Fruit fly (Drosophila melanogaster): ENCODE measurements around the gene CG34250.
A peak's percentile ranks its signal among the peaks of the same experiment; 100 is the strongest.

The CG34250 gene

dm6 chr3L:17486794-17487726 lies 11.0 kb downstream of the CG34250 start, which contains the start of gene Oatp74D (continued):
- TF ChIP-seq CG14710 (tag; optimal IDR thresholded peaks at IDR 0.05) (peak; percentile 32), CG7928 (GFP tag; optimal IDR thresholded peaks at IDR 0.05) (no peak), luna (GFP tag; optimal IDR thresholded peaks at IDR 0.05) (no peak), HmgD (GFP tag; optimal IDR thresholded peaks at IDR 0.05) (peak; percentile 40), CG11723 (GFP tag; optimal IDR thresholded peaks at IDR 0.05) (peak; percentile 53), Mrtf (GFP tag; IDR thresholded peaks at IDR 0.05) (no peak), Nf-YC (tag; optimal IDR thresholded peaks at IDR 0.05) (peak; percentile 68), seq (GFP tag; IDR thresholded peaks at IDR 0.05) (no peak; the same call in 1 of the 2 replicates), disco-r (GFP tag; optimal IDR thresholded peaks at IDR 0.05) (no peak), CG12769 (tag; optimal IDR thresholded peaks at IDR 0.05) (peak; percentile 77), al (GFP tag; IDR thresholded peaks at IDR 0.05) (no peak), Hr39 (optimal IDR thresholded peaks at IDR 0.05) (no peak), CG30431 (GFP tag; optimal IDR thresholded peaks at IDR 0.05) (no peak), btn (GFP tag; optimal IDR thresholded peaks at IDR 0.05) (no peak), CG7357 (GFP tag; IDR thresholded peaks at IDR 0.05) (no peak), Blimp-1 (GFP tag; optimal IDR thresholded peaks at IDR 0.05) (peak; percentile 33), CG9932 (GFP tag; IDR thresholded peaks at IDR 0.05) (peak; percentile 58), crol (GFP tag; IDR thresholded peaks at IDR 0.05) (peak; percentile 47; the same call in 1 of the 2 replicates), E2f2 (GFP tag; IDR thresholded peaks at IDR 0.05) (peak; percentile 37; the same call in 1 of the 2 replicates), CG1602 (GFP tag; optimal IDR thresholded peaks at IDR 0.05) (no peak), HHEX (GFP tag; optimal IDR thresholded peaks at IDR 0.05) (peak; percentile 28), HmgZ (tag; optimal IDR thresholded peaks at IDR 0.05) (peak; percentile 69), ind (GFP tag; optimal IDR thresholded peaks at IDR 0.05) (peak; percentile 40), cg (GFP tag; optimal IDR thresholded peaks at IDR 0.05) (peak; percentile 99), CHES-1-like (GFP tag; optimal IDR thresholded peaks at IDR 0.05) (peak; percentile 33), CG14441 (GFP tag; IDR thresholded peaks at IDR 0.05) (0 out of 2 replicates have a peak, but pooled peaks have one; percentile 11), Neu2 (GFP tag; optimal IDR thresholded peaks at IDR 0.05; ENCODE audit: borderline replicate concordance) (no peak), Hr51 (GFP tag; optimal IDR thresholded peaks at IDR 0.05) (peak in 1 of 2 experiments; percentile 10), gcm2 (GFP tag; optimal IDR thresholded peaks at IDR 0.05) (peak; percentile 16), fd96Cb (tag; optimal IDR thresholded peaks at IDR 0.05) (no peak), tap (tag; optimal IDR thresholded peaks at IDR 0.05) (no peak), ERR (GFP tag; optimal IDR thresholded peaks at IDR 0.05) (peak; percentile 8), ato (GFP tag; IDR thresholded peaks at IDR 0.05; ENCODE audit: partially characterized antibody) (no peak), CG11247 (GFP tag; IDR thresholded peaks at IDR 0.05) (no peak), CG10321 (GFP tag; IDR thresholded peaks at IDR 0.05) (no peak), Hey (tag; optimal IDR thresholded peaks at IDR 0.05) (peak; percentile 27), tll (GFP tag; optimal IDR thresholded peaks at IDR 0.05) (no peak), CG6854 (GFP tag; optimal IDR thresholded peaks at IDR 0.05) (peak; percentile 59), NFAT (GFP tag; IDR thresholded peaks at IDR 0.05) (0 out of 2 replicates have a peak, but pooled peaks have one; percentile 2), fru (optimal IDR thresholded peaks at IDR 0.05) (no peak), CG7786 (GFP tag; optimal IDR thresholded peaks at IDR 0.05) (no peak), ssp (GFP tag; IDR thresholded peaks at IDR 0.05) (no peak), Atf6 (GFP tag; IDR thresholded peaks at IDR 0.05) (peak; percentile 31), CG11696 (GFP tag; IDR thresholded peaks at IDR 0.05) (peak; percentile 39; the same call in 1 of the 2 replicates), abd-A (tag; optimal IDR thresholded peaks at IDR 0.05) (peak; percentile 94), CG6765 (GFP tag; optimal IDR thresholded peaks at IDR 0.05) (peak; percentile 35), sisA (GFP tag; IDR thresholded peaks at IDR 0.05) (peak; percentile 16; the same call in 1 of the 2 replicates), bigmax (GFP tag; optimal IDR thresholded peaks at IDR 0.05) (peak; percentile 19), CG6683 (GFP tag; optimal IDR thresholded peaks at IDR 0.05) (peak; percentile 53)
